Worm (Caenorhabditis elegans) whole organism, L2 larva: ENCODE data around the gene hmg-1.1.

Source experiments
- ZK546.5 ChIP-seq: sonication (generic microtip); optimal IDR thresholded peaks from 2 replicates; lab custom pipeline; 2017; ENCODE audit warnings: missing biosample characterization, missing genetic modification characterization
- aly-2 ChIP-seq: fragments of 150-350 bp; optimal IDR thresholded peaks from 2 replicates; lab custom pipeline; 2014; ENCODE audit warnings: missing biosample characterization, missing genetic modification characterization
- ama-1 ChIP-seq: fragments of 150-350 bp; optimal IDR thresholded peaks from 2 replicates; lab custom pipeline; 2018; ENCODE audit warnings: inconsistent platforms
- ceh-82 ChIP-seq: fragments of 150-350 bp; optimal IDR thresholded peaks from 2 replicates; lab custom pipeline; 2014; ENCODE audit warnings: missing biosample characterization, missing genetic modification characterization
- fos-1 ChIP-seq: fragments of 150-350 bp; optimal IDR thresholded peaks from 2 replicates; lab custom pipeline; 2014; ENCODE audit warnings: missing biosample characterization, missing genetic modification characterization
- lin-11 ChIP-seq: fragments of 150-350 bp; sonication (generic microtip); optimal IDR thresholded peaks from 2 replicates; lab custom pipeline; 2014; ENCODE audit warnings: missing biosample characterization, missing genetic modification characterization, inconsistent platforms, mixed read lengths
- lin-13 ChIP-seq: fragments of 150-350 bp; optimal IDR thresholded peaks from 2 replicates; lab custom pipeline; 2014; ENCODE audit warnings: missing biosample characterization, missing genetic modification reagents, missing genetic modification characterization
- lin-39 ChIP-seq: fragments of 150-350 bp; optimal IDR thresholded peaks from 2 replicates; lab custom pipeline; 2014; ENCODE audit warnings: missing biosample characterization, missing genetic modification reagents, missing genetic modification characterization
- nhr-11 ChIP-seq: fragments of 150-350 bp; optimal IDR thresholded peaks from 2 replicates; lab custom pipeline; 2014; ENCODE audit warnings: missing biosample characterization, missing genetic modification characterization
- nhr-12 ChIP-seq: fragments of 150-350 bp; optimal IDR thresholded peaks from 2 replicates; lab custom pipeline; 2014; ENCODE audit warnings: missing biosample characterization, missing genetic modification characterization
- nhr-21 ChIP-seq: fragments of 150-350 bp; optimal IDR thresholded peaks from 2 replicates; lab custom pipeline; 2014; ENCODE audit warnings: missing biosample characterization, missing genetic modification characterization
- unc-62 ChIP-seq: fragments of 150-350 bp; optimal IDR thresholded peaks from 2 replicates; lab custom pipeline; 2014; ENCODE audit warnings: missing biosample characterization, missing genetic modification reagents, missing genetic modification characterization
- zag-1 ChIP-seq: fragments of 150-350 bp; optimal IDR thresholded peaks from 2 replicates; lab custom pipeline; 2014; ENCODE audit warnings: missing biosample characterization, missing genetic modification characterization
- ztf-4 ChIP-seq: fragments of 150-350 bp; optimal IDR thresholded peaks from 2 replicates; lab custom pipeline; 2014; ENCODE audit warnings: missing biosample characterization, missing genetic modification characterization

- TF ChIP-seq fos-1 (tag; lab: Kevin White, UChicago) (peak; percentile 66), ZK546.5 (tag; lab: Kevin White, UChicago) (no peak), ceh-82 (tag; lab: Kevin White, UChicago) (no peak), nhr-12 (tag; lab: Kevin White, UChicago) (no peak), nhr-11 (no peak), ama-1 (no peak), nhr-21 (tag; lab: Kevin White, UChicago) (no peak), ztf-4 (no peak), lin-13 (no peak), lin-39 (tag; lab: Kevin White, UChicago) (no peak), lin-11 (tag; lab: Kevin White, UChicago) (no peak), unc-62 (GFP tag; lab: Kevin White, UChicago) (no peak), zag-1 (no peak), aly-2 (no peak)
These were observed 2.6 kb upstream of the hmg-1.1 start for ce11 chrII:14247748-14248502.
